Worm (Caenorhabditis elegans) whole organism, midembryonic: ENCODE results near the gene ZK686.2.

Experiments
- T22C8.4 ChIP-seq: fragments of 200-800 bp; sonication (Bioruptor generic); IDR thresholded peaks from 2 replicates; pipeline ENCODE4 v1.3.6; 2022; ENCODE audit warnings: missing genetic modification characterization, missing compliant biosample characterization
- cog-1 ChIP-seq: sonication (generic microtip); optimal IDR thresholded peaks from 2 replicates; lab custom pipeline; 2016; ENCODE audit warnings: missing genetic modification characterization, missing compliant biosample characterization
- flt-1 ChIP-seq: fragments of 200-800 bp; sonication (Bioruptor generic); IDR thresholded peaks from 2 replicates; pipeline ENCODE4 v1.3.6; 2022; ENCODE audit warnings: missing genetic modification characterization, missing compliant biosample characterization
- klf-2 ChIP-seq: fragments of 200-800 bp; sonication (Bioruptor generic); conservative IDR thresholded peaks from 2 replicates; pipeline ENCODE4 v1.3.6; 2022; ENCODE audit warnings: missing genetic modification reagents, missing genetic modification characterization, missing compliant biosample characterization
- ref-1 ChIP-seq: fragments of 200-800 bp; sonication (Bioruptor generic); conservative IDR thresholded peaks from 2 replicates; pipeline ENCODE4 v1.3.6; 2022; ENCODE audit warnings: missing genetic modification reagents, missing genetic modification characterization, missing compliant biosample characterization
- tab-1 ChIP-seq: fragments of 200-800 bp; sonication (Bioruptor generic); IDR thresholded peaks from 2 replicates; pipeline ENCODE4 v1.3.6; 2022; ENCODE audit warnings: missing genetic modification characterization, missing compliant biosample characterization
- ztf-23 ChIP-seq: fragments of 200-800 bp; sonication (Bioruptor generic); IDR thresholded peaks from 2 replicates; pipeline ENCODE4 v1.3.6; 2022; ENCODE audit warnings: missing genetic modification reagents, missing genetic modification characterization, missing compliant biosample characterization
- ztf-29 ChIP-seq: fragments of 200-800 bp; sonication (Bioruptor generic); IDR thresholded peaks from 2 replicates; pipeline ENCODE4 v1.3.6; 2022; ENCODE audit warnings: missing genetic modification reagents, missing genetic modification characterization, missing compliant biosample characterization

- TF ChIP-seq T22C8.4 (GFP tag; lab: Robert Waterston, UW) = no peak
- no peak for TF ChIP-seq flt-1 (GFP tag; lab: Robert Waterston, UW)
- no peak for TF ChIP-seq cog-1 (tag; lab: Kevin White, UChicago)
- TF ChIP-seq ztf-29 (GFP tag; lab: Robert Waterston, UW) = no peak
- no peak for TF ChIP-seq ref-1 (GFP tag; lab: Robert Waterston, UW)
- no peak for TF ChIP-seq tab-1 (GFP tag; lab: Robert Waterston, UW)
- no peak for TF ChIP-seq ztf-23 (GFP tag; lab: Robert Waterston, UW)
- TF ChIP-seq klf-2 (GFP tag; lab: Robert Waterston, UW) = no peak
Measured at ce11 chrIII:7726500-7726899, 39.4 kb downstream of the ZK686.2 start.
